Fruit fly (Drosophila melanogaster) whole organism, embryonic: ENCODE data around the gene BckdhA.

Experiments used
- Atf3 ChIP-seq: fragments of 200-800 bp; sonication (Bioruptor generic); optimal IDR thresholded peaks from 3 replicates; lab custom pipeline; 2016; ENCODE audit warnings: missing biosample characterization, missing genetic modification characterization
- BEAF-32 ChIP-seq: fragments of 200-800 bp; sonication (Bioruptor generic); optimal IDR thresholded peaks from 3 replicates; lab custom pipeline; 2017; ENCODE audit warnings: missing biosample characterization, missing genetic modification characterization, mild to moderate bottlenecking, moderate library complexity, missing genetic modification reagents
- CG10431 ChIP-seq: fragments of 200-800 bp; sonication (Bioruptor generic); optimal IDR thresholded peaks from 3 replicates; lab custom pipeline; 2018; ENCODE audit warnings: missing biosample characterization, mild to moderate bottlenecking, missing genetic modification characterization
- CG10565 ChIP-seq: fragments of 200-800 bp; sonication (Bioruptor generic); optimal IDR thresholded peaks from 3 replicates; lab custom pipeline; 2016; ENCODE audit warnings: missing biosample characterization, mild to moderate bottlenecking, missing genetic modification characterization
- CG11504 ChIP-seq: fragments of 200-800 bp; sonication (Bioruptor generic); optimal IDR thresholded peaks from 3 replicates; lab custom pipeline; 2019; ENCODE audit warnings: missing biosample characterization, mild to moderate bottlenecking, missing genetic modification characterization, moderate library complexity
- CG12219 ChIP-seq: fragments of 200-800 bp; sonication (Bioruptor generic); optimal IDR thresholded peaks from 3 replicates; lab custom pipeline; 2018; ENCODE audit warnings: missing biosample characterization, mild to moderate bottlenecking, missing genetic modification characterization
- CG1233 ChIP-seq: fragments of 200-800 bp; sonication (Bioruptor generic); optimal IDR thresholded peaks from 4 replicates; lab custom pipeline; 2018; ENCODE audit warnings: missing biosample characterization, mild to moderate bottlenecking, missing genetic modification characterization
- CG15011 ChIP-seq: fragments of 200-800 bp; sonication (Bioruptor generic); optimal IDR thresholded peaks from 3 replicates; lab custom pipeline; 2018; ENCODE audit warnings: missing biosample characterization, mild to moderate bottlenecking, missing genetic modification characterization
- CG15269 ChIP-seq: fragments of 200-800 bp; sonication (Bioruptor generic); optimal IDR thresholded peaks from 2 replicates; lab custom pipeline; 2018; ENCODE audit warnings: missing biosample characterization, mild to moderate bottlenecking, missing genetic modification characterization, moderate library complexity
- CG15514 ChIP-seq: fragments of 200-800 bp; sonication (Bioruptor generic); optimal IDR thresholded peaks from 3 replicates; lab custom pipeline; 2017; ENCODE audit warnings: missing biosample characterization, missing genetic modification characterization, mild to moderate bottlenecking, moderate library complexity, missing genetic modification reagents
- CG15696 ChIP-seq: fragments of 200-800 bp; sonication (Bioruptor generic); optimal IDR thresholded peaks from 2 replicates; lab custom pipeline; 2019; ENCODE audit warnings: missing biosample characterization, mild to moderate bottlenecking, missing genetic modification characterization, moderate library complexity
- CG3281 ChIP-seq: fragments of 200-800 bp; sonication (Bioruptor generic); optimal IDR thresholded peaks from 3 replicates; lab custom pipeline; 2017; ENCODE audit warnings: missing biosample characterization, mild to moderate bottlenecking, missing genetic modification characterization
- CG3838 ChIP-seq: fragments of 200-800 bp; sonication (Bioruptor generic); optimal IDR thresholded peaks from 3 replicates; lab custom pipeline; 2016; ENCODE audit warnings: missing biosample characterization, missing genetic modification characterization
- CG6654 ChIP-seq: fragments of 200-800 bp; sonication (Bioruptor generic); optimal IDR thresholded peaks from 2 replicates; lab custom pipeline; 2017; ENCODE audit warnings: missing biosample characterization, mild to moderate bottlenecking, missing genetic modification characterization
- D19A ChIP-seq: fragments of 200-800 bp; optimal IDR thresholded peaks from 3 replicates; lab custom pipeline; 2019; ENCODE audit warnings: missing biosample characterization, mild to moderate bottlenecking, missing genetic modification characterization, moderate library complexity
- Deaf1 ChIP-seq: fragments of 200-800 bp; optimal IDR thresholded peaks from 3 replicates; lab custom pipeline; 2019; ENCODE audit warnings: missing biosample characterization, mild to moderate bottlenecking, missing genetic modification characterization, moderate library complexity
- Eip74EF ChIP-seq, 2 experiments: fragments of 200-800 bp in 1 of 2; fragments of >200 bp in 1 of 2; sonication (Bioruptor generic) in 1 of 2; optimal IDR thresholded peaks; 2 replicates each; lab custom pipeline; 2017 to 2019; ENCODE audit warnings: missing biosample characterization in 2 of 2, missing genetic modification characterization in 2 of 2, mild to moderate bottlenecking in 1 of 2, moderate library complexity in 1 of 2
- Ets65A ChIP-seq: fragments of 200-800 bp; sonication (Bioruptor generic); peaks from one replicate; lab custom pipeline; 2016; ENCODE audit warnings: missing biosample characterization, missing genetic modification characterization
- HLH4C ChIP-seq: fragments of 200-800 bp; sonication (Bioruptor generic); IDR thresholded peaks from 3 replicates; pipeline ENCODE4 v1.3.6; 2022; ENCODE audit warnings: missing biosample characterization, missing genetic modification characterization; ENCODE audit not compliant: partially characterized antibody
- HLH54F ChIP-seq: fragments of 200-800 bp; sonication (Bioruptor generic); optimal IDR thresholded peaks from 3 replicates; lab custom pipeline; 2016; ENCODE audit warnings: missing biosample characterization, missing genetic modification characterization
- Nf-YB ChIP-seq: fragments of 200-800 bp; sonication (Bioruptor generic); optimal IDR thresholded peaks from 3 replicates; lab custom pipeline; 2019; ENCODE audit warnings: missing biosample characterization, mild to moderate bottlenecking, missing genetic modification characterization, moderate library complexity
- Oli ChIP-seq: fragments of 200-800 bp; sonication (Bioruptor generic); optimal IDR thresholded peaks from 2 replicates; lab custom pipeline; 2018; ENCODE audit warnings: missing biosample characterization, mild to moderate bottlenecking, missing genetic modification characterization, moderate library complexity
- Sry-β ChIP-seq: fragments of 200-800 bp; sonication (Bioruptor generic); optimal IDR thresholded peaks from 2 replicates; lab custom pipeline; 2018; ENCODE audit warnings: missing biosample characterization, mild to moderate bottlenecking, missing genetic modification characterization, moderate library complexity
- Trl ChIP-seq, 3 experiments: fragments of >200 bp in 2 of 3; fragments of 200-800 bp in 1 of 3; sonication (Bioruptor generic) in 1 of 3; optimal IDR thresholded peaks; 2 replicates in 1 of 3; 3 replicates in 2 of 3; lab custom pipeline; 2016 to 2017; ENCODE audit warnings: missing biosample characterization in 1 of 3, missing genetic modification characterization in 1 of 3
- az2 ChIP-seq: fragments of 200-800 bp; sonication (Bioruptor generic); optimal IDR thresholded peaks from 3 replicates; lab custom pipeline; 2016; ENCODE audit warnings: missing biosample characterization, missing genetic modification characterization
- bab2 ChIP-seq: fragments of 200-800 bp; sonication (Bioruptor generic); optimal IDR thresholded peaks from 2 replicates; lab custom pipeline; 2016; ENCODE audit warnings: missing biosample characterization, missing genetic modification characterization
- bigmax ChIP-seq: fragments of 200-800 bp; sonication (Bioruptor generic); optimal IDR thresholded peaks from 2 replicates; lab custom pipeline; 2018; ENCODE audit warnings: missing biosample characterization, mild to moderate bottlenecking, missing genetic modification characterization
- br ChIP-seq: fragments of >200 bp; optimal IDR thresholded peaks from 2 replicates; lab custom pipeline; 2017
- cato ChIP-seq: fragments of 200-800 bp; sonication (Bioruptor generic); optimal IDR thresholded peaks from 2 replicates; lab custom pipeline; 2016; ENCODE audit warnings: missing biosample characterization, missing genetic modification characterization, borderline replicate concordance
- danr ChIP-seq: fragments of 200-800 bp; sonication (Bioruptor generic); IDR thresholded peaks from 2 replicates; pipeline ENCODE4 v1.3.6; 2022; ENCODE audit warnings: missing biosample characterization, missing genetic modification characterization
- dati ChIP-seq: fragments of 200-800 bp; sonication (Bioruptor generic); IDR thresholded peaks from 2 replicates; pipeline ENCODE4 v1.3.6; 2022; ENCODE audit warnings: missing biosample characterization, missing genetic modification characterization
- fu2 ChIP-seq: fragments of 200-800 bp; sonication (Bioruptor generic); optimal IDR thresholded peaks from 2 replicates; lab custom pipeline; 2016; ENCODE audit warnings: missing biosample characterization, missing genetic modification characterization
- gcm2 ChIP-seq: fragments of 200-800 bp; sonication (Bioruptor generic); optimal IDR thresholded peaks from 2 replicates; lab custom pipeline; 2016; ENCODE audit warnings: missing biosample characterization, missing genetic modification characterization
- inv ChIP-seq: fragments of 200-800 bp; sonication (Bioruptor generic); IDR thresholded peaks from 2 replicates; pipeline ENCODE4 v1.3.6; 2022; ENCODE audit warnings: missing biosample characterization, missing genetic modification characterization; ENCODE audit not compliant: partially characterized antibody
- jigr1 ChIP-seq: fragments of 200-800 bp; sonication (Bioruptor generic); IDR thresholded peaks from 3 replicates; pipeline ENCODE4 v1.3.6; 2022; ENCODE audit warnings: missing biosample characterization, missing genetic modification characterization
- mirr ChIP-seq: fragments of 200-800 bp; sonication (Bioruptor generic); optimal IDR thresholded peaks from 3 replicates; lab custom pipeline; 2018; ENCODE audit warnings: missing biosample characterization, mild to moderate bottlenecking, missing genetic modification characterization
- odd ChIP-seq: fragments of 200-800 bp; sonication (Bioruptor generic); optimal IDR thresholded peaks from 2 replicates; lab custom pipeline; 2017; ENCODE audit warnings: missing biosample characterization, mild to moderate bottlenecking, missing genetic modification characterization
- pnt ChIP-seq: fragments of 200-800 bp; sonication (Bioruptor generic); optimal IDR thresholded peaks from 3 replicates; lab custom pipeline; 2016; ENCODE audit warnings: missing biosample characterization, missing genetic modification characterization
- pzg ChIP-seq: fragments of 200-800 bp; sonication (Bioruptor generic); optimal IDR thresholded peaks from 3 replicates; lab custom pipeline; 2018; ENCODE audit warnings: missing biosample characterization, mild to moderate bottlenecking, missing genetic modification characterization, moderate library complexity
- row ChIP-seq: fragments of 200-800 bp; sonication (Bioruptor generic); IDR thresholded peaks from 3 replicates; pipeline ENCODE4 v1.3.6; 2022; ENCODE audit warnings: missing biosample characterization, missing genetic modification characterization
- slou ChIP-seq: fragments of 200-800 bp; sonication (Bioruptor generic); optimal IDR thresholded peaks from 3 replicates; lab custom pipeline; 2016; ENCODE audit warnings: missing biosample characterization, missing genetic modification characterization
- sna ChIP-seq: fragments of 200-800 bp; sonication (Bioruptor generic); IDR thresholded peaks from 2 replicates; pipeline ENCODE4 v1.3.6; 2022; ENCODE audit warnings: missing biosample characterization, missing genetic modification characterization; ENCODE audit not compliant: partially characterized antibody
- tll ChIP-seq, 2 experiments: fragments of 200-800 bp in 1 of 2; fragments of >200 bp in 1 of 2; sonication (Bioruptor generic) in 1 of 2; optimal IDR thresholded peaks; 2 replicates each; lab custom pipeline; 2017 to 2019; ENCODE audit warnings: missing biosample characterization in 2 of 2, missing genetic modification characterization in 2 of 2, mild to moderate bottlenecking in 1 of 2, moderate library complexity in 1 of 2
- ttk ChIP-seq: fragments of 200-800 bp; sonication (Bioruptor generic); IDR thresholded peaks from 2 replicates; pipeline ENCODE4 v2.1.2; 2022; ENCODE audit warnings: missing biosample characterization, missing genetic modification characterization
- tx ChIP-seq: fragments of 200-800 bp; sonication (Bioruptor generic); optimal IDR thresholded peaks from 2 replicates; lab custom pipeline; 2016; ENCODE audit warnings: missing biosample characterization, missing genetic modification characterization
- zen2 ChIP-seq: fragments of 200-800 bp; sonication (Bioruptor generic); IDR thresholded peaks from 3 replicates; pipeline ENCODE4 v1.3.6; 2022; ENCODE audit warnings: missing biosample characterization, missing genetic modification characterization; ENCODE audit not compliant: partially characterized antibody
- zfh1 ChIP-seq: fragments of 200-800 bp; sonication (Bioruptor generic); IDR thresholded peaks from 3 replicates; pipeline ENCODE4 v1.3.6; 2022; ENCODE audit warnings: missing biosample characterization, missing genetic modification characterization

Gene BckdhA

DNA sequence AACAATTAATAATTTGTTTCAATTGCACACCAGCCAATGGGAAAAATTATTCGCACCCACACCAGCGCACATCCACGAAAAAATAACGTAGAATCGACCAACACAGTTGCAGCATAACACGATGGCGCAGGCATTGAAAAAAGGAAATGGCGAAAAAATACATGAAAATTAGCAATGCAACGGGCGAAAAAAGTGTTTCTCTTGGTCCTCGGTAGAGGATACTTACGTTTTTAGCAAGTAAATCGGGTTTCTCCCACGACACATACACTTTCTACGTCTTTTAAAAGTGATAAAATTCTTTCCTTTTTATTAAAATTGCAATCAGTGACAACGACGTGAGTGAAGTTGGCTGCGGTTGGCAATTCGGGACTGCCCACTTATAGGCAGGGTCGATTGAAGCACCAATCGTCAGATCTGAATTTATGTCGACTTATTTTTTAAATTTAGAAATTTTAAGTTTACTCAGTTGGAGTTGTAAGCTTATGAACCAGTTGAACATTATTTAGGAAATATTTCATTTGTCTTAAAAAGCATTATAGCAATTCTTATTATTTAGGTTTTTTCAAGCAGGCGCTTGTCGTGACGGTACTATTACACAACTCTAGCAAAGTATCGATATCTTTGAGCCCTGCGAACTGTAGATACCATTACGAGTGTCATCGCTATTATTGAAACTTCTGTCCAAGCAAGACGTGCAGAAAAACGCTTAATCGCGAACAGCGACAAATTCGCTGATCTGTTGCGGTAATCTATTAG is 22.0 kb downstream of the BckdhA start, which contains the start of the genes Kap-alpha3 and Son (continued):
- TF ChIP-seq inv (GFP tag; lab: Robert Waterston, UW): peak; percentile 87
- TF ChIP-seq CG10565 (GFP tag; lab: Kevin White, UChicago): peak; percentile 79
- peak; percentile 75 for TF ChIP-seq HLH4C
- no peak for TF ChIP-seq br (lab: Kevin White, UChicago)
- peak; percentile 87 for TF ChIP-seq CG11504 (tag; lab: Kevin White, UChicago)
- TF ChIP-seq Atf3 (GFP tag; lab: Kevin White, UChicago): peak; percentile 90
- peak; percentile 96 for TF ChIP-seq CG1233 (GFP tag; lab: Kevin White, UChicago)
- peak; percentile 82 for TF ChIP-seq sna (GFP tag; lab: Robert Waterston, UW)
- TF ChIP-seq row (GFP tag; lab: Robert Waterston, UW): peak; percentile 95
- TF ChIP-seq zen2 (GFP tag; lab: Robert Waterston, UW): peak; percentile 75; the same call in 1 of the 3 replicates
- peak; percentile 92 for TF ChIP-seq CG15514 (GFP tag; lab: Kevin White, UChicago)
- peak; percentile 77; the same call in 2 of the 3 replicates for TF ChIP-seq jigr1 (GFP tag; lab: Robert Waterston, UW)
- peak; percentile 96 for TF ChIP-seq BEAF-32 (GFP tag; lab: Kevin White, UChicago)
- peak; percentile 37 to 79 for TF ChIP-seq tll (GFP tag; optimal IDR thresholded peaks at IDR 0.05; lab: Kevin White, UChicago)
- TF ChIP-seq ttk (GFP tag; lab: Robert Waterston, UW): peak; percentile 88
- TF ChIP-seq mirr (GFP tag; lab: Kevin White, UChicago): peak; percentile 96
- TF ChIP-seq CG15011 (GFP tag; lab: Kevin White, UChicago): peak; percentile 93
- TF ChIP-seq dati (GFP tag; lab: Robert Waterston, UW): peak; percentile 74
- TF ChIP-seq pzg: peak; percentile 86
- peak; percentile 84 for TF ChIP-seq slou (GFP tag; lab: Kevin White, UChicago)
- TF ChIP-seq CG6654 (GFP tag; lab: Kevin White, UChicago): peak; percentile 76
- peak; percentile 92 for TF ChIP-seq CG10431
- TF ChIP-seq CG3838 (GFP tag; lab: Kevin White, UChicago): peak; percentile 83
- peak; percentile 89 for TF ChIP-seq CG15269 (tag; lab: Kevin White, UChicago)
- TF ChIP-seq odd: peak; percentile 92
- peak; percentile 92 for TF ChIP-seq bab2
- TF ChIP-seq CG15696 (tag; lab: Kevin White, UChicago): peak; percentile 85
- TF ChIP-seq tx (GFP tag; lab: Kevin White, UChicago): peak; percentile 82
- peak; percentile 83 for TF ChIP-seq az2 (GFP tag; lab: Kevin White, UChicago)
- peak; percentile 89 for TF ChIP-seq Sry-β (GFP tag; lab: Kevin White, UChicago)
- TF ChIP-seq danr (GFP tag; lab: Robert Waterston, UW): peak; percentile 72
- TF ChIP-seq Ets65A: peak; percentile 100
- peak; percentile 69 for TF ChIP-seq bigmax (GFP tag; lab: Kevin White, UChicago)
- peak; percentile 90 for TF ChIP-seq cato
- peak; percentile 90 for TF ChIP-seq pnt
- peak; percentile 73 for TF ChIP-seq CG12219 (GFP tag; lab: Kevin White, UChicago)
- peak in 1 of 2 experiments; percentile 76 for TF ChIP-seq Eip74EF (GFP tag; optimal IDR thresholded peaks at IDR 0.05; lab: Kevin White, UChicago)
- TF ChIP-seq Oli: peak; percentile 84
- TF ChIP-seq fu2: peak; percentile 95
- peak; percentile 78 for TF ChIP-seq Nf-YB (GFP tag; lab: Kevin White, UChicago)
- peak; percentile 69 for TF ChIP-seq D19A (tag; lab: Kevin White, UChicago)
- TF ChIP-seq Deaf1: peak; percentile 64
- peak; percentile 86 for TF ChIP-seq gcm2 (GFP tag; lab: Kevin White, UChicago)
- peak; percentile 81 for TF ChIP-seq zfh1
- peak; percentile 94 for TF ChIP-seq HLH54F (GFP tag; lab: Kevin White, UChicago)
- TF ChIP-seq CG3281 (GFP tag; lab: Kevin White, UChicago): peak; percentile 94
- TF ChIP-seq Trl (optimal IDR thresholded peaks at IDR 0.05; lab: Kevin White, UChicago): no peak
- peak; percentile 95 for TF ChIP-seq Trl (GFP tag; optimal IDR thresholded peaks at IDR 0.05; lab: Kevin White, UChicago)
